Fruit fly (Drosophila melanogaster) S2 (cell line): Measurements from ENCODE around the gene CG5687.

Experiments
- CG8478 ChIP-seq: fragments of >200 bp; optimal IDR thresholded peaks from 2 replicates; lab custom pipeline; 2018
- CTCF ChIP-seq, 2 experiments: fragments of >200 bp; optimal IDR thresholded peaks; 2 replicates each; lab custom pipeline; 2018

DNA sequence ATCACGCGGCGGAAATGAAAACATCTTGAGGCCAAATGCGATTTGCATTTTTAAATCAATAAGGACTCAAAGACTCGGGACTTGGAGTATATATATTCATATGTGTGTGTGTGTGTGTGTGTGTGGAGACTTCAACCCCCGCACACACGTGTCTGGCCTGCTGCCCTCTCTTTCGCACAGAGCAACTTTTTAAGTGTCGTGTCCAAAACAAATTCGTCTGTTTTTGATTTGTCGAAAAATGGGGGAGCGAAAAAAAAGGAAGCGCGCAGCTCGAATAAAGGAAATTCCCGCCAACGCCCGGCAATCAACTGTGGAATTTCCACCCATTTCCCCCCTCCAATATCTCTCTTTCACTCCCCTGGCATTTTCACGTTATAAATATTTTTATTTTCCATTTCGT is 9.9 kb downstream of the CG5687 start:
- TF ChIP-seq CG8478 (lab: Kevin White, UChicago) (no peak), CTCF (optimal IDR thresholded peaks at IDR 0.05; lab: Kevin White, UChicago) (no peak)
